Fruit fly (Drosophila melanogaster) whole organism, embryonic: Measurements from ENCODE around the gene cu.

ENCODE experiments used
- Aef1 ChIP-seq: fragments of 200-800 bp; sonication (Bioruptor generic); IDR thresholded peaks from 3 replicates; pipeline ENCODE4 v1.3.6; 2022; ENCODE audit warnings: missing biosample characterization, missing genetic modification characterization
- Atf-2 ChIP-seq: fragments of 200-800 bp; sonication (Bioruptor generic); optimal IDR thresholded peaks from 2 replicates; lab custom pipeline; 2016; ENCODE audit warnings: missing biosample characterization, missing genetic modification characterization
- BtbVII ChIP-seq: fragments of 200-800 bp; sonication (Bioruptor generic); optimal IDR thresholded peaks from 3 replicates; lab custom pipeline; 2017; ENCODE audit warnings: missing biosample characterization, mild to moderate bottlenecking, missing genetic modification characterization
- Bteb2 ChIP-seq: fragments of 200-800 bp; sonication (Bioruptor generic); optimal IDR thresholded peaks from 2 replicates; lab custom pipeline; 2016; ENCODE audit warnings: missing biosample characterization, missing genetic modification characterization
- CG10959 ChIP-seq: fragments of 200-800 bp; sonication (Bioruptor generic); IDR thresholded peaks from 2 replicates; pipeline ENCODE4 v1.3.6; 2022; ENCODE audit warnings: missing biosample characterization, missing genetic modification characterization
- CG11504 ChIP-seq: fragments of 200-800 bp; sonication (Bioruptor generic); optimal IDR thresholded peaks from 3 replicates; lab custom pipeline; 2019; ENCODE audit warnings: missing biosample characterization, mild to moderate bottlenecking, missing genetic modification characterization, moderate library complexity
- CG12219 ChIP-seq: fragments of 200-800 bp; sonication (Bioruptor generic); optimal IDR thresholded peaks from 3 replicates; lab custom pipeline; 2018; ENCODE audit warnings: missing biosample characterization, mild to moderate bottlenecking, missing genetic modification characterization
- CG12942 ChIP-seq: fragments of 200-800 bp; sonication (Bioruptor generic); optimal IDR thresholded peaks from 3 replicates; lab custom pipeline; 2016; ENCODE audit warnings: missing biosample characterization, missing genetic modification characterization
- CG13123 ChIP-seq: fragments of 200-800 bp; sonication (Bioruptor generic); optimal IDR thresholded peaks from 2 replicates; lab custom pipeline; 2016; ENCODE audit warnings: missing biosample characterization, missing genetic modification characterization
- CG14050 ChIP-seq: fragments of 200-800 bp; sonication (Bioruptor generic); IDR thresholded peaks from 3 replicates; pipeline ENCODE4 v1.3.6; 2022; ENCODE audit warnings: missing biosample characterization, missing genetic modification characterization
- CG15073 ChIP-seq: fragments of 200-800 bp; sonication (Bioruptor generic); optimal IDR thresholded peaks from 2 replicates; lab custom pipeline; 2016; ENCODE audit warnings: missing biosample characterization, missing genetic modification characterization
- CG15479 ChIP-seq: fragments of 200-800 bp; sonication (Bioruptor generic); optimal IDR thresholded peaks from 3 replicates; lab custom pipeline; 2019; ENCODE audit warnings: missing biosample characterization, mild to moderate bottlenecking, missing genetic modification characterization, moderate library complexity
- CG1602 ChIP-seq: fragments of 200-800 bp; sonication (Bioruptor generic); optimal IDR thresholded peaks from 3 replicates; lab custom pipeline; 2016; ENCODE audit warnings: missing biosample characterization, missing genetic modification characterization
- CG1832 ChIP-seq: fragments of 200-800 bp; sonication (Bioruptor generic); optimal IDR thresholded peaks from 2 replicates; lab custom pipeline; 2017; ENCODE audit warnings: missing biosample characterization, mild to moderate bottlenecking, missing genetic modification characterization, inconsistent platforms
- CG3163 ChIP-seq: fragments of 200-800 bp; sonication (Bioruptor generic); optimal IDR thresholded peaks from 3 replicates; lab custom pipeline; 2016; ENCODE audit warnings: missing biosample characterization, missing genetic modification characterization
- CG32772 ChIP-seq: fragments of 200-800 bp; sonication (Bioruptor generic); IDR thresholded peaks from 2 replicates; pipeline ENCODE4 v1.3.6; 2022; ENCODE audit warnings: missing biosample characterization, missing genetic modification characterization
- CG4282 ChIP-seq: fragments of 200-800 bp; sonication (Bioruptor generic); optimal IDR thresholded peaks from 2 replicates; lab custom pipeline; 2016; ENCODE audit warnings: missing biosample characterization, missing genetic modification characterization
- CG6654 ChIP-seq: fragments of 200-800 bp; sonication (Bioruptor generic); optimal IDR thresholded peaks from 2 replicates; lab custom pipeline; 2017; ENCODE audit warnings: missing biosample characterization, mild to moderate bottlenecking, missing genetic modification characterization
- CG7786 ChIP-seq: fragments of 200-800 bp; sonication (Bioruptor generic); optimal IDR thresholded peaks from 2 replicates; lab custom pipeline; 2016; ENCODE audit warnings: missing biosample characterization, missing genetic modification characterization
- CG7928 ChIP-seq: fragments of 200-800 bp; sonication (Bioruptor generic); optimal IDR thresholded peaks from 2 replicates; lab custom pipeline; 2017; ENCODE audit warnings: missing biosample characterization, mild to moderate bottlenecking, missing genetic modification characterization
- CG8765 ChIP-seq: fragments of 200-800 bp; sonication (Bioruptor generic); IDR thresholded peaks from 2 replicates; pipeline ENCODE4 v1.3.6; 2022; ENCODE audit warnings: missing biosample characterization, missing genetic modification characterization
- CG8944 ChIP-seq: fragments of 200-800 bp; sonication (Bioruptor generic); optimal IDR thresholded peaks from 3 replicates; lab custom pipeline; 2016; ENCODE audit warnings: missing biosample characterization, missing genetic modification characterization
- Dip3 ChIP-seq: fragments of 200-800 bp; sonication (Bioruptor generic); optimal IDR thresholded peaks from 3 replicates; lab custom pipeline; 2016; ENCODE audit warnings: missing biosample characterization, missing genetic modification characterization
- Gsc ChIP-seq: fragments of 200-800 bp; sonication (Bioruptor generic); IDR thresholded peaks from 2 replicates; pipeline ENCODE4 v1.3.6; 2022; ENCODE audit warnings: missing biosample characterization, missing genetic modification characterization
- MTF-1 ChIP-seq: fragments of 200-800 bp; sonication (Bioruptor generic); optimal IDR thresholded peaks from 2 replicates; lab custom pipeline; 2018; ENCODE audit warnings: missing biosample characterization, mild to moderate bottlenecking, missing genetic modification characterization, borderline replicate concordance
- Myb ChIP-seq: fragments of 200-800 bp; sonication (Bioruptor generic); optimal IDR thresholded peaks from 2 replicates; lab custom pipeline; 2016; ENCODE audit warnings: missing biosample characterization, missing genetic modification characterization
- Nf-YA ChIP-seq: fragments of 200-800 bp; sonication (Bioruptor generic); IDR thresholded peaks from 2 replicates; pipeline ENCODE4 v1.3.6; 2022; ENCODE audit warnings: missing biosample characterization, missing genetic modification characterization
- Pdp1 ChIP-seq, 2 experiments: fragments of 200-800 bp; sonication (Bioruptor generic); optimal IDR thresholded peaks; 3 replicates each; lab custom pipeline; 2016; ENCODE audit warnings: missing biosample characterization in 2 of 2, missing genetic modification characterization in 2 of 2, mild to moderate bottlenecking in 1 of 2, moderate library complexity in 1 of 2
- Sox102F ChIP-seq: fragments of 200-800 bp; sonication (Bioruptor generic); optimal IDR thresholded peaks from 2 replicates; lab custom pipeline; 2018; ENCODE audit warnings: missing biosample characterization, mild to moderate bottlenecking, missing genetic modification characterization, moderate library complexity
- TFAM ChIP-seq: fragments of 200-800 bp; sonication (Bioruptor generic); optimal IDR thresholded peaks from 2 replicates; lab custom pipeline; 2017; ENCODE audit warnings: missing biosample characterization, missing genetic modification characterization, inconsistent platforms
- Trl ChIP-seq, 3 experiments: fragments of >200 bp in 2 of 3; fragments of 200-800 bp in 1 of 3; sonication (Bioruptor generic) in 1 of 3; optimal IDR thresholded peaks; 2 replicates in 1 of 3; 3 replicates in 2 of 3; lab custom pipeline; 2016 to 2017; ENCODE audit warnings: missing biosample characterization in 1 of 3, missing genetic modification characterization in 1 of 3
- amos ChIP-seq: fragments of 200-800 bp; sonication (Bioruptor generic); IDR thresholded peaks from 2 replicates; pipeline ENCODE4 v1.3.6; 2022; ENCODE audit warnings: missing biosample characterization, missing genetic modification characterization; ENCODE audit not compliant: partially characterized antibody
- aop ChIP-seq: fragments of 200-800 bp; sonication (Bioruptor generic); IDR thresholded peaks from 2 replicates; pipeline ENCODE4 v1.3.6; 2022; ENCODE audit warnings: missing biosample characterization, missing genetic modification characterization
- br ChIP-seq: fragments of >200 bp; optimal IDR thresholded peaks from 2 replicates; lab custom pipeline; 2017
- dysf ChIP-seq: fragments of 200-800 bp; sonication (Bioruptor generic); IDR thresholded peaks from 3 replicates; pipeline ENCODE4 v1.3.6; 2022; ENCODE audit warnings: missing biosample characterization, missing genetic modification characterization
- en ChIP-seq: fragments of 200-800 bp; sonication (Bioruptor generic); optimal IDR thresholded peaks from 2 replicates; lab custom pipeline; 2016; ENCODE audit warnings: missing biosample characterization, missing genetic modification characterization
- ewg ChIP-seq: fragments of 200-800 bp; sonication (Bioruptor generic); optimal IDR thresholded peaks from 3 replicates; lab custom pipeline; 2017; ENCODE audit warnings: mild to moderate bottlenecking, missing biosample characterization, missing genetic modification reagents, missing genetic modification characterization
- grn ChIP-seq: fragments of 200-800 bp; sonication (Bioruptor generic); optimal IDR thresholded peaks from 3 replicates; lab custom pipeline; 2017; ENCODE audit warnings: missing biosample characterization, missing genetic modification characterization
- h ChIP-seq: fragments of >200 bp; optimal IDR thresholded peaks from 2 replicates; lab custom pipeline; 2017
- jigr1 ChIP-seq: fragments of 200-800 bp; sonication (Bioruptor generic); IDR thresholded peaks from 3 replicates; pipeline ENCODE4 v1.3.6; 2022; ENCODE audit warnings: missing biosample characterization, missing genetic modification characterization
- lbe ChIP-seq: fragments of 200-800 bp; sonication (Bioruptor generic); optimal IDR thresholded peaks from 2 replicates; lab custom pipeline; 2016; ENCODE audit warnings: missing biosample characterization, mild to moderate bottlenecking, missing genetic modification characterization
- nerfin-1 ChIP-seq: fragments of 200-800 bp; sonication (Bioruptor generic); optimal IDR thresholded peaks from 3 replicates; lab custom pipeline; 2019; ENCODE audit warnings: missing biosample characterization, mild to moderate bottlenecking, missing genetic modification characterization, moderate library complexity
- nerfin-2 ChIP-seq: fragments of 200-800 bp; sonication (Bioruptor generic); IDR thresholded peaks from 2 replicates; pipeline ENCODE4 v1.3.6; 2022; ENCODE audit warnings: missing biosample characterization, missing genetic modification characterization; ENCODE audit not compliant: partially characterized antibody
- pb ChIP-seq: fragments of 200-800 bp; sonication (Bioruptor generic); optimal IDR thresholded peaks from 3 replicates; lab custom pipeline; 2016; ENCODE audit warnings: missing biosample characterization, missing genetic modification characterization
- sisA ChIP-seq: fragments of 200-800 bp; sonication (Bioruptor generic); IDR thresholded peaks from 2 replicates; pipeline ENCODE4 v1.3.6; 2022; ENCODE audit warnings: missing biosample characterization, missing genetic modification characterization
- slp2 ChIP-seq: fragments of 200-800 bp; sonication (Bioruptor generic); optimal IDR thresholded peaks from 2 replicates; lab custom pipeline; 2016; ENCODE audit warnings: missing biosample characterization, missing genetic modification characterization
- sr ChIP-seq: fragments of 200-800 bp; sonication (Bioruptor generic); IDR thresholded peaks from 3 replicates; pipeline ENCODE4 v1.3.6; 2022; ENCODE audit warnings: missing biosample characterization, missing genetic modification characterization
- tna ChIP-seq: fragments of 200-800 bp; sonication (Bioruptor generic); IDR thresholded peaks from 2 replicates; pipeline ENCODE4 v1.3.6; 2022; ENCODE audit warnings: missing biosample characterization, missing genetic modification characterization; ENCODE audit not compliant: partially characterized antibody
- tup ChIP-seq: fragments of 200-800 bp; sonication (Bioruptor generic); optimal IDR thresholded peaks from 2 replicates; lab custom pipeline; 2016; ENCODE audit warnings: missing biosample characterization, mild to moderate bottlenecking, missing genetic modification characterization, moderate library complexity
- yki ChIP-seq: fragments of >200 bp; optimal IDR thresholded peaks from 3 replicates; lab custom pipeline; 2018
- zfh1 ChIP-seq: fragments of 200-800 bp; sonication (Bioruptor generic); IDR thresholded peaks from 3 replicates; pipeline ENCODE4 v1.3.6; 2022; ENCODE audit warnings: missing biosample characterization, missing genetic modification characterization

The cu gene

DNA sequence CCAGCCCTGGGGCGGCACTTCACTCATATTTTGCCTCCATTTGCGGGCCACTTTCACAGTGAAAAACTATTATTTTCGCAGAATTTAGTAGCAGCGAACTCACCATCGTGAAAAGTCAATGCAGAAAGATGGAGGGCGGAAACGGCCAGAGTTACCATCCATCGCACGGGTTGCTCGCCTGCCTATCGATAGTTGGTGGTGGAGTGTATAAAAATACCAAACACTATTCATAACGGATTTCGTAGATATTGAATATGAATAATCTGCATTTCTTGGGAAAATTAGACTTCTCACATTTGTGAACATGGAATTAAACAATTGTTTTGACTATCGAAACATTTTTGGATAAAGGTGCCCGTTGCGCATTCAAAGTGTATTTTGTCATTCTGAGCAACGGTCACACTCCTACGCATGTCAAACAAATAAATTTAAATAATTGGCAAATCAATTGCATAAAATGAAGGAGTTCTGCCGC is 18.8 kb downstream of the cu start, which contains the start of the genes RpS25 and CG4820 (continued):
- peak; percentile 71 for TF ChIP-seq CG6654 (GFP tag; lab: Kevin White, UChicago)
- TF ChIP-seq Atf-2 (GFP tag; lab: Kevin White, UChicago) = peak; percentile 89
- no peak for TF ChIP-seq Trl (optimal IDR thresholded peaks at IDR 0.05; lab: Kevin White, UChicago)
- peak; percentile 96 for TF ChIP-seq Trl (GFP tag; optimal IDR thresholded peaks at IDR 0.05; lab: Kevin White, UChicago)
- peak; percentile 85 for TF ChIP-seq CG14050 (GFP tag; lab: Robert Waterston, UW)
- TF ChIP-seq CG15073 (GFP tag; lab: Kevin White, UChicago) = peak; percentile 9
- TF ChIP-seq Bteb2 (GFP tag; lab: Kevin White, UChicago) = peak; percentile 87
- peak; percentile 90 for TF ChIP-seq slp2 (GFP tag; lab: Kevin White, UChicago)
- peak; percentile 74 for TF ChIP-seq CG12942
- peak; percentile 82 for TF ChIP-seq lbe
- TF ChIP-seq Myb = peak; percentile 82
- peak; percentile 86 to 91 for TF ChIP-seq Pdp1 (GFP tag; optimal IDR thresholded peaks at IDR 0.05; lab: Kevin White, UChicago)
- TF ChIP-seq CG4282 = peak; percentile 62
- peak; percentile 89 for TF ChIP-seq amos (GFP tag; lab: Robert Waterston, UW)
- peak; percentile 40; the same call in 1 of the 2 replicates for TF ChIP-seq sisA (GFP tag; lab: Robert Waterston, UW)
- peak; percentile 59; the same call in 2 of the 3 replicates for TF ChIP-seq Aef1 (GFP tag; lab: Robert Waterston, UW)
- no peak for TF ChIP-seq br
- peak; percentile 82 for TF ChIP-seq CG13123 (GFP tag; lab: Kevin White, UChicago)
- no peak for TF ChIP-seq CG1832
- TF ChIP-seq CG8944 (GFP tag; lab: Kevin White, UChicago) = peak; percentile 80
- TF ChIP-seq CG15479 = peak; percentile 94
- peak; percentile 72 for TF ChIP-seq Sox102F (GFP tag; lab: Kevin White, UChicago)
- TF ChIP-seq aop (GFP tag; lab: Robert Waterston, UW) = 0 out of 2 replicates have a peak, but pooled peaks have one; percentile 15
- TF ChIP-seq nerfin-2 = peak; percentile 72
- TF ChIP-seq h = no peak
- peak; percentile 96 for TF ChIP-seq MTF-1 (GFP tag; lab: Kevin White, UChicago)
- TF ChIP-seq CG12219 (GFP tag; lab: Kevin White, UChicago) = peak; percentile 90
- peak; percentile 72 for TF ChIP-seq CG10959 (GFP tag; lab: Robert Waterston, UW)
- peak; percentile 53 for TF ChIP-seq tup (GFP tag; lab: Kevin White, UChicago)
- peak; percentile 62; the same call in 1 of the 2 replicates for TF ChIP-seq tna (GFP tag; lab: Robert Waterston, UW)
- peak; percentile 79 for TF ChIP-seq CG32772 (GFP tag; lab: Robert Waterston, UW)
- TF ChIP-seq pb (GFP tag; lab: Kevin White, UChicago) = peak; percentile 93
- TF ChIP-seq sr (GFP tag; lab: Robert Waterston, UW) = peak; percentile 82
- peak; percentile 82 for TF ChIP-seq CG3163 (GFP tag; lab: Kevin White, UChicago)
- TF ChIP-seq yki (lab: Kevin White, UChicago) = no peak
- TF ChIP-seq jigr1 = no peak
- TF ChIP-seq CG7928 (GFP tag; lab: Kevin White, UChicago) = peak; percentile 78
- TF ChIP-seq Dip3 (GFP tag; lab: Kevin White, UChicago) = peak; percentile 81
- TF ChIP-seq BtbVII (GFP tag; lab: Kevin White, UChicago) = peak; percentile 92
- peak; percentile 87 for TF ChIP-seq zfh1 (GFP tag; lab: Robert Waterston, UW)
- peak; percentile 86 for TF ChIP-seq dysf (GFP tag; lab: Robert Waterston, UW)
- TF ChIP-seq CG11504 = peak; percentile 84
- TF ChIP-seq grn (GFP tag; lab: Kevin White, UChicago) = peak; percentile 76
- TF ChIP-seq en (GFP tag; lab: Kevin White, UChicago) = peak; percentile 88
- peak; percentile 91 for TF ChIP-seq nerfin-1 (tag; lab: Kevin White, UChicago)
- TF ChIP-seq CG8765 = no peak
- TF ChIP-seq ewg (GFP tag; lab: Kevin White, UChicago) = peak; percentile 95
- TF ChIP-seq Nf-YA = peak; percentile 79
- peak; percentile 73 for TF ChIP-seq TFAM
- TF ChIP-seq CG7786 (GFP tag; lab: Kevin White, UChicago) = peak; percentile 81
- no peak for TF ChIP-seq Gsc (GFP tag; lab: Robert Waterston, UW)
- peak; percentile 61 for TF ChIP-seq CG1602 (GFP tag; lab: Kevin White, UChicago)
